Worm (Caenorhabditis elegans): ENCODE results near the gene cgt-2.

ce11 chrX:17682280-17682679, 12.8 kb upstream of the cgt-2 start:
- no peak for TF ChIP-seq lsy-2 (tag; optimal IDR thresholded peaks at IDR 0.05)
- TF ChIP-seq Y5F2A.4 (GFP tag; optimal IDR thresholded peaks at IDR 0.05), result no peak
- no peak for TF ChIP-seq unc-130 (GFP tag; optimal IDR thresholded peaks at IDR 0.05)
- no peak for TF ChIP-seq R02D3.7 (tag; optimal IDR thresholded peaks at IDR 0.05)
- no peak for TF ChIP-seq nhr-10 (tag; optimal IDR thresholded peaks at IDR 0.05)
- TF ChIP-seq T26A8.4 (GFP tag; IDR thresholded peaks at IDR 0.05), result no peak
- TF ChIP-seq ceh-28 (tag; optimal IDR thresholded peaks at IDR 0.05), result no peak
- no peak for TF ChIP-seq F49E8.2 (tag; optimal IDR thresholded peaks at IDR 0.05; ENCODE audit: borderline replicate concordance)
- no peak for TF ChIP-seq madf-9 (GFP tag; conservative IDR thresholded peaks at IDR 0.05)
- no peak for TF ChIP-seq Y75B8A.6 (GFP tag; IDR thresholded peaks at IDR 0.05)
- no peak for TF ChIP-seq dve-1 (tag; optimal IDR thresholded peaks at IDR 0.05; ENCODE audit: insufficient read depth)
- no peak for TF ChIP-seq unc-39 (tag; optimal IDR thresholded peaks at IDR 0.05)
- TF ChIP-seq nhr-11 (tag; optimal IDR thresholded peaks at IDR 0.05), result no peak
- no peak for TF ChIP-seq lin-38 (GFP tag; IDR thresholded peaks at IDR 0.05)

All from whole organism, L4 larva.